Worm (Caenorhabditis elegans): ENCODE data around the gene oac-51.

DNA sequence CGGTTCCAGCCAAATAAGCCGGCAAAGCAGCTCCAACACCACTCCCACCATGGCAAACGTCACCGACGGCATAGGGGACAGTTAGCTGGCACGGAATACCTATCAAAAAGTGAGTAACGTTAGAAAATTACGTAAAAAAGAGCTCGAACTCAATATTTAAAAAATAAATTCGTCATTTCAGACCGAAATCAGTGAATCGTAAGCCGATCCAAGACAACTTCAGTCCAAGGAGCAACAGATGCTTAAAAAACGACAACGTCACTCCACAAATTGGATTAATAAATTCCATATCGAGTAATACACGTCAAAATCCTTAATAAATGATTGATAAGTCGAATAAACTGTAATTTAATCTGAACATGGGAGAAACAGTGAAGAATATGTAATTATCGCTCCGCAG lies 30.3 kb upstream of the oac-51 start:
- TF ChIP-seq klf-2 (GFP tag; conservative IDR thresholded peaks at IDR 0.05) = no peak
- no peak for TF ChIP-seq flt-1 (GFP tag; IDR thresholded peaks at IDR 0.05)
- no peak for TF ChIP-seq tab-1 (GFP tag; IDR thresholded peaks at IDR 0.05)
- TF ChIP-seq ztf-29 (GFP tag; IDR thresholded peaks at IDR 0.05) = no peak

Measured in whole organism, midembryonic.